Fruit fly (Drosophila melanogaster) whole organism, wandering third instar larva: ENCODE measurements around the gene Pus1.

Source experiments
- Dfd ChIP-seq: fragments of >200 bp; optimal IDR thresholded peaks from 2 replicates; lab custom pipeline; 2017; ENCODE audit warnings: missing biosample characterization, missing genetic modification characterization
- Dif ChIP-seq: fragments of 200-275, 200-300 bp; sonication (Bioruptor generic); optimal IDR thresholded peaks from 2 replicates; lab custom pipeline; 2018; ENCODE audit warnings: missing biosample characterization, missing genetic modification characterization; ENCODE audit not compliant: partially characterized antibody
- OdsH ChIP-seq: fragments of 200-800 bp; sonication (Bioruptor generic); optimal IDR thresholded peaks from 2 replicates; lab custom pipeline; 2016; ENCODE audit warnings: missing biosample characterization, mild to moderate bottlenecking, missing genetic modification characterization
- Vsx2 ChIP-seq: fragments of 200-300, 225-300 bp; sonication (Bioruptor generic); optimal IDR thresholded peaks from 2 replicates; lab custom pipeline; 2018; ENCODE audit warnings: missing biosample characterization, missing genetic modification characterization; ENCODE audit not compliant: partially characterized antibody
- brk ChIP-seq: fragments of 200-800 bp; sonication (Bioruptor generic); optimal IDR thresholded peaks from 2 replicates; lab custom pipeline; 2016; ENCODE audit warnings: missing biosample characterization, mild to moderate bottlenecking, missing genetic modification characterization
- dmrt93B ChIP-seq: fragments of 200-800 bp; sonication (Bioruptor generic); optimal IDR thresholded peaks from 2 replicates; lab custom pipeline; 2018; ENCODE audit warnings: missing biosample characterization, mild to moderate bottlenecking, missing genetic modification characterization
- foxo ChIP-seq, 2 experiments: fragments of 200-800 bp; sonication (Bioruptor generic); optimal IDR thresholded peaks; 2 replicates in 1 of 2; 3 replicates in 1 of 2; lab custom pipeline; 2016 to 2017; ENCODE audit warnings: missing biosample characterization in 2 of 2, missing genetic modification characterization in 2 of 2
- h ChIP-seq: fragments of 200-800 bp; sonication (Bioruptor generic); optimal IDR thresholded peaks from 3 replicates; lab custom pipeline; 2016; ENCODE audit warnings: missing biosample characterization, mild to moderate bottlenecking, missing genetic modification characterization
- lola ChIP-seq: fragments of >200 bp; optimal IDR thresholded peaks from 2 replicates; lab custom pipeline; 2017; ENCODE audit warnings: missing biosample characterization, missing genetic modification characterization
- pan ChIP-seq: fragments of >200 bp; optimal IDR thresholded peaks from 2 replicates; lab custom pipeline; 2017
- psq ChIP-seq: fragments of 200-800 bp; sonication (Bioruptor generic); optimal IDR thresholded peaks from 3 replicates; lab custom pipeline; 2017; ENCODE audit warnings: missing biosample characterization, mild to moderate bottlenecking, missing genetic modification characterization, moderate library complexity
- sage ChIP-seq: fragments of 200-800 bp; sonication (Bioruptor generic); optimal IDR thresholded peaks from 2 replicates; lab custom pipeline; 2016; ENCODE audit warnings: missing biosample characterization, mild to moderate bottlenecking, missing genetic modification characterization

- no peak for TF ChIP-seq pan (lab: Kevin White, UChicago)
- no peak for TF ChIP-seq sage (GFP tag; lab: Kevin White, UChicago)
- no peak for TF ChIP-seq brk (GFP tag; lab: Kevin White, UChicago)
- TF ChIP-seq psq (GFP tag; lab: Kevin White, UChicago) = no peak
- no peak for TF ChIP-seq foxo (GFP tag; optimal IDR thresholded peaks at IDR 0.05; lab: Kevin White, UChicago)
- no peak for TF ChIP-seq dmrt93B (GFP tag; lab: Kevin White, UChicago)
- no peak for TF ChIP-seq OdsH
- TF ChIP-seq Dfd (GFP tag; lab: Kevin White, UChicago) = no peak
- no peak for TF ChIP-seq Vsx2 (GFP tag; lab: Kevin White, UChicago)
- no peak for TF ChIP-seq h (GFP tag; lab: Kevin White, UChicago)
- no peak for TF ChIP-seq Dif (GFP tag; lab: Kevin White, UChicago)
- no peak for TF ChIP-seq lola (GFP tag; lab: Kevin White, UChicago)
Observed at dm6 chr3R:20616801-20617200, 24.3 kb upstream of the Pus1 start, which contains the start of gene CG15923.
